Worm (Caenorhabditis elegans) whole organism, mixed stage, embryonic: Measurements from ENCODE around the gene hum-5.

ENCODE experiments used
- bed-3 ChIP-seq: fragments of 200-800 bp; sonication (Bioruptor generic); optimal IDR thresholded peaks from 3 replicates; lab custom pipeline; 2018; ENCODE audit warnings: mild to moderate bottlenecking, missing genetic modification characterization, moderate library complexity, missing compliant biosample characterization
- elt-1 ChIP-seq: sonication (generic microtip); optimal IDR thresholded peaks from 2 replicates; lab custom pipeline; 2017; ENCODE audit warnings: missing genetic modification characterization, mild to moderate bottlenecking, missing compliant biosample characterization, antibody characterized with exemption, moderate library complexity, borderline replicate concordance; ENCODE audit not compliant: insufficient read depth
- nhr-12 ChIP-seq: fragments of 150-350 bp; optimal IDR thresholded peaks from 2 replicates; lab custom pipeline; 2014; ENCODE audit warnings: missing biosample characterization, missing genetic modification characterization
- nhr-237 ChIP-seq: fragments of 150-350 bp; optimal IDR thresholded peaks from 2 replicates; lab custom pipeline; 2014; ENCODE audit warnings: missing biosample characterization, missing genetic modification characterization
- nhr-28 ChIP-seq: fragments of 150-350 bp; optimal IDR thresholded peaks from 2 replicates; lab custom pipeline; 2014; ENCODE audit warnings: missing biosample characterization, missing genetic modification characterization
- nhr-76 ChIP-seq: sonication (generic microtip); optimal IDR thresholded peaks from 2 replicates; lab custom pipeline; 2017; ENCODE audit warnings: missing biosample characterization, missing genetic modification characterization
- pha-4 ChIP-seq: fragments of 150-350 bp; optimal IDR thresholded peaks from 2 replicates; lab custom pipeline; 2018; ENCODE audit warnings: missing biosample characterization, missing genetic modification reagents, missing genetic modification characterization
- unc-62 ChIP-seq: fragments of 150-350 bp; optimal IDR thresholded peaks from 2 replicates; lab custom pipeline; 2014; ENCODE audit warnings: missing biosample characterization, missing genetic modification reagents, missing genetic modification characterization
- ztf-11 ChIP-seq: fragments of 150-350 bp; optimal IDR thresholded peaks from 2 replicates; lab custom pipeline; 2014; ENCODE audit warnings: missing biosample characterization, missing genetic modification characterization

ce11 chrIII:4017527-4017926 is 19.1 kb downstream of the hum-5 start, which contains the start of gene tbb-2:
- TF ChIP-seq ztf-11 (no peak), bed-3 (GFP tag; lab: Kevin White, UChicago) (no peak), nhr-237 (tag; lab: Kevin White, UChicago) (no peak), elt-1 (tag; lab: Kevin White, UChicago) (no peak), pha-4 (tag; lab: Kevin White, UChicago) (no peak), unc-62 (no peak), nhr-12 (tag; lab: Kevin White, UChicago) (no peak), nhr-76 (tag; lab: Kevin White, UChicago) (no peak), nhr-28 (tag; lab: Kevin White, UChicago) (no peak)
